Fruit fly (Drosophila melanogaster) whole organism, embryonic: ENCODE data around the gene shv.

Experiments
- Atf6 ChIP-seq: fragments of 200-800 bp; sonication (Bioruptor generic); IDR thresholded peaks from 2 replicates; pipeline ENCODE4 v1.3.6; 2022; ENCODE audit warnings: missing biosample characterization, missing genetic modification characterization
- B-H1 ChIP-seq: fragments of 200-800 bp; sonication (Bioruptor generic); IDR thresholded peaks from 3 replicates; pipeline ENCODE4 v1.3.6; 2022; ENCODE audit warnings: missing biosample characterization, missing genetic modification characterization
- Bdp1 ChIP-seq: fragments of 200-800 bp; sonication (Bioruptor generic); optimal IDR thresholded peaks from 3 replicates; lab custom pipeline; 2016; ENCODE audit warnings: missing biosample characterization, missing genetic modification characterization
- BtbVII ChIP-seq: fragments of 200-800 bp; sonication (Bioruptor generic); optimal IDR thresholded peaks from 3 replicates; lab custom pipeline; 2017; ENCODE audit warnings: missing biosample characterization, mild to moderate bottlenecking, missing genetic modification characterization
- C15 ChIP-seq: fragments of 200-800 bp; sonication (Bioruptor generic); IDR thresholded peaks from 3 replicates; pipeline ENCODE4 v1.3.6; 2022; ENCODE audit warnings: missing biosample characterization, missing genetic modification characterization
- CG12155 ChIP-seq: fragments of 200-800 bp; sonication (Bioruptor generic); optimal IDR thresholded peaks from 3 replicates; lab custom pipeline; 2016; ENCODE audit warnings: missing biosample characterization, missing genetic modification characterization
- CG15269 ChIP-seq: fragments of 200-800 bp; sonication (Bioruptor generic); optimal IDR thresholded peaks from 2 replicates; lab custom pipeline; 2018; ENCODE audit warnings: missing biosample characterization, mild to moderate bottlenecking, missing genetic modification characterization, moderate library complexity
- CG2129 ChIP-seq: fragments of 200-800 bp; sonication (Bioruptor generic); IDR thresholded peaks from 2 replicates; pipeline ENCODE4 v1.3.6; 2022; ENCODE audit warnings: missing biosample characterization, missing genetic modification characterization; ENCODE audit not compliant: partially characterized antibody
- CG4360 ChIP-seq: fragments of 200-800 bp; sonication (Bioruptor generic); IDR thresholded peaks from 2 replicates; pipeline ENCODE4 v1.3.6; 2022; ENCODE audit warnings: missing biosample characterization, missing genetic modification characterization
- CG6854 ChIP-seq: fragments of 200-800 bp; sonication (Bioruptor generic); optimal IDR thresholded peaks from 3 replicates; lab custom pipeline; 2017; ENCODE audit warnings: missing biosample characterization, mild to moderate bottlenecking, missing genetic modification characterization
- CG7271 ChIP-seq: fragments of 200-800 bp; sonication (Bioruptor generic); optimal IDR thresholded peaks from 2 replicates; lab custom pipeline; 2018; ENCODE audit warnings: missing biosample characterization, mild to moderate bottlenecking, missing genetic modification characterization, moderate library complexity
- CG7745 ChIP-seq: fragments of 200-800 bp; sonication (Bioruptor generic); optimal IDR thresholded peaks from 2 replicates; lab custom pipeline; 2018; ENCODE audit warnings: missing biosample characterization, mild to moderate bottlenecking, missing genetic modification characterization, moderate library complexity
- CG7839 ChIP-seq: fragments of 200-800 bp; sonication (Bioruptor generic); optimal IDR thresholded peaks from 3 replicates; lab custom pipeline; 2018; ENCODE audit warnings: missing biosample characterization, mild to moderate bottlenecking, missing genetic modification characterization, moderate library complexity
- CG8089 ChIP-seq: fragments of 200-800 bp; sonication (Bioruptor generic); optimal IDR thresholded peaks from 3 replicates; lab custom pipeline; 2016; ENCODE audit warnings: missing biosample characterization, missing genetic modification characterization
- CG8290 ChIP-seq, 3 experiments: fragments of 200-800 bp; sonication (Bioruptor generic); optimal IDR thresholded peaks; 2 replicates each; lab custom pipeline; 2016 to 2019; ENCODE audit warnings: missing biosample characterization in 3 of 3, missing genetic modification characterization in 3 of 3, mild to moderate bottlenecking in 2 of 3, moderate library complexity in 1 of 3
- CG9215 ChIP-seq: fragments of 200-800 bp; sonication (Bioruptor generic); IDR thresholded peaks from 2 replicates; pipeline ENCODE4 v1.3.6; 2022; ENCODE audit warnings: missing biosample characterization, missing genetic modification characterization
- CG9817 ChIP-seq: fragments of 200-800 bp; sonication (Bioruptor generic); optimal IDR thresholded peaks from 2 replicates; lab custom pipeline; 2018; ENCODE audit warnings: missing biosample characterization, mild to moderate bottlenecking, missing genetic modification characterization, moderate library complexity
- Fer3 ChIP-seq: fragments of 200-800 bp; sonication (Bioruptor generic); optimal IDR thresholded peaks from 2 replicates; lab custom pipeline; 2018; ENCODE audit warnings: missing biosample characterization, mild to moderate bottlenecking, missing genetic modification characterization, moderate library complexity
- Hand ChIP-seq: fragments of 200-800 bp; sonication (Bioruptor generic); optimal IDR thresholded peaks from 2 replicates; lab custom pipeline; 2017; ENCODE audit warnings: mild to moderate bottlenecking, missing biosample characterization, missing genetic modification reagents, missing genetic modification characterization
- Hmx ChIP-seq: fragments of 200-800 bp; sonication (Bioruptor generic); optimal IDR thresholded peaks from 2 replicates; lab custom pipeline; 2016; ENCODE audit warnings: missing biosample characterization, missing genetic modification characterization
- Hr51 ChIP-seq, 2 experiments: fragments of 200-800 bp; sonication (Bioruptor generic); optimal IDR thresholded peaks; 2 replicates in 1 of 2; 3 replicates in 1 of 2; lab custom pipeline; 2016 to 2018; ENCODE audit warnings: missing biosample characterization in 2 of 2, missing genetic modification characterization in 2 of 2, mild to moderate bottlenecking in 1 of 2, moderate library complexity in 1 of 2
- Kr ChIP-seq: fragments of 200-800 bp; sonication (Bioruptor generic); optimal IDR thresholded peaks from 2 replicates; lab custom pipeline; 2017; ENCODE audit warnings: missing biosample characterization, mild to moderate bottlenecking, missing genetic modification characterization
- MESR4 ChIP-seq: fragments of 200-800 bp; sonication (Bioruptor generic); optimal IDR thresholded peaks from 2 replicates; lab custom pipeline; 2018; ENCODE audit warnings: missing biosample characterization, mild to moderate bottlenecking, missing genetic modification characterization, moderate library complexity
- Mad ChIP-seq: fragments of 200-800 bp; sonication (Bioruptor generic); optimal IDR thresholded peaks from 2 replicates; lab custom pipeline; 2016; ENCODE audit warnings: missing biosample characterization, missing genetic modification characterization
- Med ChIP-seq: fragments of 200-800 bp; sonication (Bioruptor generic); peaks from one replicate; lab custom pipeline; 2016; ENCODE audit warnings: missing biosample characterization, missing genetic modification characterization, mild to moderate bottlenecking, inconsistent platforms, moderate library complexity
- Poxn ChIP-seq: fragments of 200-800 bp; sonication (Bioruptor generic); IDR thresholded peaks from 2 replicates; pipeline ENCODE4 v1.3.6; 2022; ENCODE audit warnings: missing biosample characterization, missing genetic modification characterization
- Ravus ChIP-seq: fragments of 200-800 bp; sonication (Bioruptor generic); IDR thresholded peaks from 2 replicates; pipeline ENCODE4 v1.3.6; 2022; ENCODE audit warnings: missing biosample characterization, missing genetic modification characterization
- bab2 ChIP-seq: fragments of 200-800 bp; sonication (Bioruptor generic); optimal IDR thresholded peaks from 2 replicates; lab custom pipeline; 2016; ENCODE audit warnings: missing biosample characterization, missing genetic modification characterization
- bbx ChIP-seq: fragments of 200-800 bp; sonication (Bioruptor generic); IDR thresholded peaks from 2 replicates; pipeline ENCODE4 v1.3.6; 2022; ENCODE audit warnings: missing biosample characterization, missing genetic modification characterization; ENCODE audit not compliant: partially characterized antibody
- bsh ChIP-seq, 2 experiments: fragments of 200-800 bp; sonication (Bioruptor generic); optimal IDR thresholded peaks; 2 replicates each; lab custom pipeline; 2017 to 2018; ENCODE audit warnings: mild to moderate bottlenecking in 2 of 2, missing biosample characterization in 2 of 2, missing genetic modification characterization in 2 of 2, moderate library complexity in 1 of 2
- cad ChIP-seq: fragments of >200 bp; optimal IDR thresholded peaks from 2 replicates; lab custom pipeline; 2017; ENCODE audit warnings: missing biosample characterization, missing genetic modification characterization
- caup ChIP-seq: fragments of 200-800 bp; sonication (Bioruptor generic); optimal IDR thresholded peaks from 3 replicates; lab custom pipeline; 2017; ENCODE audit warnings: missing biosample characterization, mild to moderate bottlenecking, missing genetic modification characterization, moderate library complexity; ENCODE audit not compliant: severe bottlenecking
- esg ChIP-seq: fragments of 200-800 bp; sonication (Bioruptor generic); conservative IDR thresholded peaks from 2 replicates; pipeline ENCODE4 v1.3.6; 2022; ENCODE audit warnings: missing biosample characterization, missing genetic modification characterization
- gem ChIP-seq: fragments of 200-800 bp; sonication (Bioruptor generic); optimal IDR thresholded peaks from 2 replicates; lab custom pipeline; 2019; ENCODE audit warnings: missing biosample characterization, mild to moderate bottlenecking, missing genetic modification characterization, moderate library complexity
- lov ChIP-seq, 2 experiments: fragments of 200-800 bp in 1 of 2; fragments of >200 bp in 1 of 2; sonication (Bioruptor generic) in 1 of 2; IDR thresholded peaks in 1 of 2; optimal IDR thresholded peaks in 1 of 2; 2 replicates in 1 of 2; 3 replicates in 1 of 2; pipeline versions ENCODE4 v1.3.6 to Lab custom; 2017 to 2022; ENCODE audit warnings: missing biosample characterization in 1 of 2, missing genetic modification characterization in 1 of 2
- mirr ChIP-seq: fragments of 200-800 bp; sonication (Bioruptor generic); optimal IDR thresholded peaks from 3 replicates; lab custom pipeline; 2018; ENCODE audit warnings: missing biosample characterization, mild to moderate bottlenecking, missing genetic modification characterization
- nerfin-1 ChIP-seq: fragments of 200-800 bp; sonication (Bioruptor generic); optimal IDR thresholded peaks from 3 replicates; lab custom pipeline; 2019; ENCODE audit warnings: missing biosample characterization, mild to moderate bottlenecking, missing genetic modification characterization, moderate library complexity
- p53 ChIP-seq: fragments of 200-800 bp; sonication (Bioruptor generic); optimal IDR thresholded peaks from 2 replicates; lab custom pipeline; 2016; ENCODE audit warnings: missing biosample characterization, missing genetic modification characterization
- peb ChIP-seq: fragments of 200-800 bp; sonication (Bioruptor generic); IDR thresholded peaks from 2 replicates; pipeline ENCODE4 v1.3.6; 2022; ENCODE audit warnings: missing biosample characterization, missing genetic modification characterization
- pfk ChIP-seq: fragments of 200-800 bp; sonication (Bioruptor generic); optimal IDR thresholded peaks from 2 replicates; lab custom pipeline; 2018; ENCODE audit warnings: missing biosample characterization, mild to moderate bottlenecking, missing genetic modification characterization, moderate library complexity
- pros ChIP-seq: fragments of 200-800 bp; sonication (Bioruptor generic); optimal IDR thresholded peaks from 3 replicates; lab custom pipeline; 2019; ENCODE audit warnings: missing biosample characterization, mild to moderate bottlenecking, missing genetic modification characterization, moderate library complexity
- rib ChIP-seq: fragments of 200-800 bp; sonication (Bioruptor generic); IDR thresholded peaks from 2 replicates; pipeline ENCODE4 v1.3.6; 2022; ENCODE audit warnings: missing biosample characterization, missing genetic modification characterization
- sc ChIP-seq, 3 experiments: fragments of >200 bp in 2 of 3; fragments of 200-800 bp in 1 of 3; sonication (Bioruptor generic) in 1 of 3; optimal IDR thresholded peaks; 2 replicates in 2 of 3; 3 replicates in 1 of 3; lab custom pipeline; 2017; ENCODE audit warnings: mild to moderate bottlenecking in 1 of 3, missing biosample characterization in 1 of 3, missing genetic modification characterization in 1 of 3, missing genetic modification reagents in 1 of 3
- sug ChIP-seq: fragments of 200-800 bp; optimal IDR thresholded peaks from 2 replicates; lab custom pipeline; 2019; ENCODE audit warnings: missing biosample characterization, mild to moderate bottlenecking, missing genetic modification characterization, moderate library complexity
- tap ChIP-seq: fragments of 200-800 bp; optimal IDR thresholded peaks from 3 replicates; lab custom pipeline; 2019; ENCODE audit warnings: missing biosample characterization, mild to moderate bottlenecking, missing genetic modification characterization, moderate library complexity
- toy ChIP-seq: fragments of 200-800 bp; sonication (Bioruptor generic); IDR thresholded peaks from 2 replicates; pipeline ENCODE4 v1.3.6; 2022; ENCODE audit warnings: missing biosample characterization, missing genetic modification characterization

shv gene

DNA sequence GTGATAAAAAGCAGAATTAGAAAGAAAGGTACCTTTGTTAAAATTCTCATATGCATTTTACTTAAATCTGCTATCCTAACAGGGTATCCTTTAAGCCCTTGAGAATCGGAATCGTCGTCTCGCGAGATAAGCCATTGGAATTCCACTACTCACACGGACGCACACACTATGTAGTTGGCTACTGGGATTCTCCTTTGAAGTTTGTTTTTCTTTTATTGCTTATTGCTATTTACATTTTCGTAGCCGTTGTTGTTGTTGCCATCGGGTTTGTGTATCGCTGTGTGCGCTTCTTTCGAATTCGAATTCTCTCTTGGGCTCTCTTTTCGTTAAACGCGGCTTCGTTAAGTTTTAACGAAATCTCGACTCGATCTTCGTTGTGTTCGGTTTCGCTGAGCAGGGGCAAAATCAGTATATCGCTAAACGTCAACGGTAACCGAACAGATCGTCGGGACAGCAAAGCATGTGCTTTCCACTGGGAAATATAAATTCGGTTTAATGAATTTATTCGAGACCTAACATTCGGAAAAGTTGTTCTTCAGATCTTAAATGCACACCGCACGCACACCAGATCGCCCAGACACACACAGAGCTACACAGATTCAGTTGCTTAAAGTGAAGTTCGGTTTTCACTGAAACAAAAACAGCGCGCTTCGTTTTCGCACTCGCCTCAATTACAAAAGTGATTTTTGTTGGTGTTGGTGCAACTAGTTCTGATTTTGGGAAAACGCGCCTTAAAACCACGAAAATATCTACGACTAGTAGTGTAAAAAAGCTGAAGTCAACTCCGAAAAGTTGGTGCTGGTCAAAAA lies 21.9 kb upstream of the shv start, which contains the start of gene ex (continued):
- TF ChIP-seq CG9215 (GFP tag; lab: Robert Waterston, UW): no peak
- peak; percentile 58 for TF ChIP-seq CG6854 (GFP tag; lab: Kevin White, UChicago)
- TF ChIP-seq BtbVII (GFP tag; lab: Kevin White, UChicago): peak; percentile 75
- no peak for TF ChIP-seq sc (optimal IDR thresholded peaks at IDR 0.05; lab: Kevin White, UChicago)
- peak; percentile 52 for TF ChIP-seq sc (GFP tag; optimal IDR thresholded peaks at IDR 0.05; lab: Kevin White, UChicago)
- peak; percentile 44; the same call in 1 of the 2 replicates for TF ChIP-seq bbx (GFP tag; lab: Robert Waterston, UW)
- TF ChIP-seq CG7839 (tag; lab: Kevin White, UChicago): peak; percentile 25
- TF ChIP-seq toy: no peak
- peak; percentile 19 for TF ChIP-seq Mad
- peak; percentile 17 for TF ChIP-seq CG8290 (GFP tag; optimal IDR thresholded peaks at IDR 0.05; lab: Kevin White, UChicago)
- peak in 1 of 2 experiments; percentile 57 for TF ChIP-seq CG8290 (tag; optimal IDR thresholded peaks at IDR 0.05; lab: Kevin White, UChicago)
- TF ChIP-seq Hmx (GFP tag; lab: Kevin White, UChicago): no peak
- TF ChIP-seq CG2129 (GFP tag; lab: Robert Waterston, UW): no peak
- peak; percentile 67 for TF ChIP-seq CG7745 (tag; lab: Kevin White, UChicago)
- TF ChIP-seq CG8089 (GFP tag; lab: Kevin White, UChicago): peak; percentile 40
- no peak for TF ChIP-seq Hand (GFP tag; lab: Kevin White, UChicago)
- peak; percentile 61 for TF ChIP-seq cad (GFP tag; lab: Kevin White, UChicago)
- TF ChIP-seq Med (GFP tag; lab: Kevin White, UChicago): peak; percentile 91
- TF ChIP-seq C15 (GFP tag; lab: Robert Waterston, UW): no peak
- no peak for TF ChIP-seq peb (GFP tag; lab: Robert Waterston, UW)
- TF ChIP-seq lov (optimal IDR thresholded peaks at IDR 0.05; lab: Kevin White, UChicago): no peak
- peak; percentile 52; the same call in 1 of the 3 replicates for TF ChIP-seq lov (GFP tag; IDR thresholded peaks at IDR 0.05; lab: Robert Waterston, UW)
- peak; percentile 75 for TF ChIP-seq nerfin-1 (tag; lab: Kevin White, UChicago)
- no peak for TF ChIP-seq Ravus (GFP tag; lab: Robert Waterston, UW)
- TF ChIP-seq esg (GFP tag; lab: Robert Waterston, UW): no peak
- no peak for TF ChIP-seq CG12155 (GFP tag; lab: Kevin White, UChicago)
- no peak for TF ChIP-seq MESR4 (GFP tag; lab: Kevin White, UChicago)
- peak; percentile 54 for TF ChIP-seq Fer3
- peak; percentile 64 for TF ChIP-seq gem
- TF ChIP-seq Bdp1 (GFP tag; lab: Kevin White, UChicago): no peak
- TF ChIP-seq B-H1 (GFP tag; lab: Robert Waterston, UW): no peak; the same call in 2 of the 3 replicates
- peak; percentile 57 for TF ChIP-seq bab2 (GFP tag; lab: Kevin White, UChicago)
- peak; percentile 66 for TF ChIP-seq rib (GFP tag; lab: Robert Waterston, UW)
- peak; percentile 7 to 13 for TF ChIP-seq Hr51 (GFP tag; optimal IDR thresholded peaks at IDR 0.05; lab: Kevin White, UChicago)
- peak; percentile 75 for TF ChIP-seq caup (GFP tag; lab: Kevin White, UChicago)
- peak; percentile 66 for TF ChIP-seq tap
- TF ChIP-seq pfk (GFP tag; lab: Kevin White, UChicago): peak; percentile 66
- TF ChIP-seq CG4360 (GFP tag; lab: Robert Waterston, UW): peak; percentile 98
- peak; percentile 67 for TF ChIP-seq CG15269 (tag; lab: Kevin White, UChicago)
- TF ChIP-seq Poxn: no peak
- TF ChIP-seq CG9817 (tag; lab: Kevin White, UChicago): peak; percentile 13
- peak; percentile 63 for TF ChIP-seq mirr (GFP tag; lab: Kevin White, UChicago)
- TF ChIP-seq bsh (GFP tag; optimal IDR thresholded peaks at IDR 0.05; lab: Kevin White, UChicago): peak; percentile 63 to 66
- peak; percentile 34 for TF ChIP-seq p53 (GFP tag; lab: Kevin White, UChicago)
- TF ChIP-seq Kr (GFP tag; lab: Kevin White, UChicago): peak; percentile 60
- TF ChIP-seq sug: peak; percentile 52
- peak; percentile 74 for TF ChIP-seq pros (GFP tag; lab: Kevin White, UChicago)
- TF ChIP-seq CG7271 (tag; lab: Kevin White, UChicago): no peak
- peak; percentile 58 for TF ChIP-seq Atf6 (GFP tag; lab: Robert Waterston, UW)
